Worm (Caenorhabditis elegans): Measurements from ENCODE around the gene C18G1.1.

Gene C18G1.1

DNA sequence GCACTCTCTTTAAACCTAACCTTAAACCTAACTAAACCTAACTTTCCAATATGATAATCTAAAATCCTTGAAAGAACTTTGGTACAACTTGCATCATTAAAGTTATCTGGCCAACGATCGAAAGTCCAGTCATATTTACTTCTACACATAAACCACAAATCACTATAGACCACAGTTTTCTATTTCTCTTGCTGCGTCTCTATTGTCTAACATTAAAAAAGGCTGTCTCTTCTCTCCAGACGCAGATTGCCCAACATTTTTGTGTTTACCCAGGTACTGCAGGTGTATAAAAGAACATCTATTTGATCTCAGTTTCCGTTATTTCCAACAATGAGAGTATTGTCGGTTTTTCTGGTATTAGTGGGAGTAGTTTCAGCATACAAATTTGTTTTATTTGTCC is 35.6 kb upstream of the C18G1.1 start, which contains the start of gene ugt-61:
ugt-61 (plus strand) TSS at position 233 of the 400 bp plus-strand sequence.
- no peak for TF ChIP-seq mab-9 (GFP tag; IDR thresholded peaks at IDR 0.05)
- no peak for TF ChIP-seq egl-27 (tag; optimal IDR thresholded peaks at IDR 0.05)
- TF ChIP-seq blmp-1 (tag; optimal IDR thresholded peaks at IDR 0.05): peak; percentile 33
- no peak for TF ChIP-seq pag-3 (tag; optimal IDR thresholded peaks at IDR 0.05; ENCODE audit: borderline replicate concordance, insufficient read depth)
- TF ChIP-seq lin-13 (GFP tag; optimal IDR thresholded peaks at IDR 0.05): no peak
- TF ChIP-seq ceh-90 (tag; optimal IDR thresholded peaks at IDR 0.05): no peak
- peak in 1 of 2 experiments; percentile 10 for TF ChIP-seq efl-1 (optimal IDR thresholded peaks at IDR 0.05)
- TF ChIP-seq efl-1 (GFP tag; optimal IDR thresholded peaks at IDR 0.05 in 1 of 2): peak in 1 of 2 experiments; percentile 93
- TF ChIP-seq vab-15 (tag; optimal IDR thresholded peaks at IDR 0.05): no peak
- no peak for TF ChIP-seq Y116A8C.19 (tag; optimal IDR thresholded peaks at IDR 0.05; ENCODE audit: borderline replicate concordance)
- TF ChIP-seq sox-4 (tag; optimal IDR thresholded peaks at IDR 0.05): no peak
- peak; percentile 73 for TF ChIP-seq lin-14 (GFP tag; optimal IDR thresholded peaks at IDR 0.05)
- no peak for TF ChIP-seq pax-3 (tag; optimal IDR thresholded peaks at IDR 0.05)
- TF ChIP-seq mep-1 (tag; optimal IDR thresholded peaks at IDR 0.05): peak; percentile 13
- no peak for TF ChIP-seq ceh-88 (GFP tag; IDR thresholded peaks at IDR 0.05)
- TF ChIP-seq unc-30 (tag; optimal IDR thresholded peaks at IDR 0.05): no peak
- peak; percentile 22 for TF ChIP-seq rnt-1 (tag; optimal IDR thresholded peaks at IDR 0.05)
- TF ChIP-seq hlh-4 (tag; optimal IDR thresholded peaks at IDR 0.05): no peak
- no peak for TF ChIP-seq lsy-2 (tag; optimal IDR thresholded peaks at IDR 0.05)
- TF ChIP-seq snu-23 (GFP tag; optimal IDR thresholded peaks at IDR 0.05): peak; percentile 41
- peak; percentile 81 for TF ChIP-seq nhr-85 (tag)
- no peak for TF ChIP-seq unc-98 (GFP tag; IDR thresholded peaks at IDR 0.05)
- no peak for TF ChIP-seq ceh-82 (tag; optimal IDR thresholded peaks at IDR 0.05)
- no peak for TF ChIP-seq nhr-71 (tag; optimal IDR thresholded peaks at IDR 0.05)
- TF ChIP-seq jun-1 (tag; optimal IDR thresholded peaks at IDR 0.05): no peak
- peak; percentile 21 for TF ChIP-seq nhr-90 (tag; optimal IDR thresholded peaks at IDR 0.05; ENCODE audit: poor library complexity)
- TF ChIP-seq zag-1 (tag; optimal IDR thresholded peaks at IDR 0.05): no peak
- TF ChIP-seq aha-1 (tag; optimal IDR thresholded peaks at IDR 0.05): no peak
- TF ChIP-seq hlh-17 (GFP tag; optimal IDR thresholded peaks at IDR 0.05; ENCODE audit: borderline replicate concordance): no peak
- TF ChIP-seq nhr-77 (tag; optimal IDR thresholded peaks at IDR 0.05): peak; percentile 29
- no peak for TF ChIP-seq pqm-1 (tag; optimal IDR thresholded peaks at IDR 0.05)
- TF ChIP-seq lin-35 (GFP tag; optimal IDR thresholded peaks at IDR 0.05): peak in 1 of 2 experiments; percentile 15
- no peak for TF ChIP-seq ztf-4 (tag; optimal IDR thresholded peaks at IDR 0.05)
- no peak for TF ChIP-seq fkh-4 (tag; optimal IDR thresholded peaks at IDR 0.05; ENCODE audit: borderline replicate concordance)
- TF ChIP-seq nhr-20 (tag; optimal IDR thresholded peaks at IDR 0.05): peak; percentile 61
- TF ChIP-seq irx-1 (tag; optimal IDR thresholded peaks at IDR 0.05): no peak
- no peak for TF ChIP-seq xbp-1 (tag; optimal IDR thresholded peaks at IDR 0.05)
- no peak for TF ChIP-seq lin-39 (tag; optimal IDR thresholded peaks at IDR 0.05)
- TF ChIP-seq nhr-76 (tag; optimal IDR thresholded peaks at IDR 0.05): no peak
- no peak for TF ChIP-seq hpl-2 (GFP tag; optimal IDR thresholded peaks at IDR 0.05)
- no peak for TF ChIP-seq nhr-19 (GFP tag; conservative IDR thresholded peaks at IDR 0.05)
- no peak for TF ChIP-seq zip-4 (GFP tag; optimal IDR thresholded peaks at IDR 0.05)
- peak in 1 of 6 experiments; percentile 9 for TF ChIP-seq elt-3 (tag; optimal IDR thresholded peaks at IDR 0.05)
- no peak for TF ChIP-seq dsc-1 (tag; optimal IDR thresholded peaks at IDR 0.05)
- peak in 1 of 3 experiments; percentile 2 for TF ChIP-seq dpl-1 (GFP tag; optimal IDR thresholded peaks at IDR 0.05)
- no peak for TF ChIP-seq C16A3.4 (tag; optimal IDR thresholded peaks at IDR 0.05)
- no peak for TF ChIP-seq lin-15B (tag; optimal IDR thresholded peaks at IDR 0.05)
- no peak for TF ChIP-seq nhr-28 (tag; optimal IDR thresholded peaks at IDR 0.05)
- no peak for TF ChIP-seq ztf-11 (tag; optimal IDR thresholded peaks at IDR 0.05)
- TF ChIP-seq C04F5.9 (tag; optimal IDR thresholded peaks at IDR 0.05): no peak
